Worm (Caenorhabditis elegans) whole organism, L1 larva: ENCODE measurements around the gene clec-150.

Experiments used
- C04F5.9 ChIP-seq: sonication (generic microtip); optimal IDR thresholded peaks from 2 replicates; lab custom pipeline; 2016; ENCODE audit warnings: missing genetic modification characterization, missing compliant biosample characterization
- C34B4.2 ChIP-seq: sonication (generic microtip); optimal IDR thresholded peaks from 2 replicates; lab custom pipeline; 2017; ENCODE audit warnings: mild to moderate bottlenecking, missing genetic modification characterization, missing compliant biosample characterization
- F16B12.6 ChIP-seq: fragments of 150-350 bp; optimal IDR thresholded peaks from 2 replicates; lab custom pipeline; 2014; ENCODE audit warnings: missing biosample characterization, missing genetic modification characterization
- aha-1 ChIP-seq: fragments of 150-350 bp; optimal IDR thresholded peaks from 2 replicates; lab custom pipeline; 2014; ENCODE audit warnings: missing biosample characterization, missing genetic modification characterization
- ama-1 ChIP-seq: fragments of 150-350 bp; optimal IDR thresholded peaks from 2 replicates; lab custom pipeline; 2014
- blmp-1 ChIP-seq: fragments of 150-350 bp; optimal IDR thresholded peaks from 2 replicates; lab custom pipeline; 2014; ENCODE audit warnings: missing biosample characterization, missing genetic modification characterization
- ceh-82 ChIP-seq, 3 experiments: fragments of 150-350 bp in 1 of 3; sonication (generic microtip) in 2 of 3; optimal IDR thresholded peaks; 2 replicates each; lab custom pipeline; 2014 to 2017; ENCODE audit warnings: missing biosample characterization in 3 of 3, missing genetic modification characterization in 3 of 3
- ceh-88 ChIP-seq: fragments of 200-800 bp; sonication (Bioruptor generic); IDR thresholded peaks from 2 replicates; pipeline ENCODE4 v1.3.6; 2022; ENCODE audit warnings: missing genetic modification characterization, missing compliant biosample characterization
- dpl-1 ChIP-seq, 3 experiments: fragments of 150-350 bp in 2 of 3; sonication (generic microtip) in 1 of 3; optimal IDR thresholded peaks; 2 replicates each; lab custom pipeline; 2014 to 2017; ENCODE audit warnings: missing biosample characterization in 3 of 3, missing genetic modification characterization in 3 of 3, missing genetic modification reagents in 3 of 3
- dsc-1 ChIP-seq: sonication (generic microtip); optimal IDR thresholded peaks from 2 replicates; lab custom pipeline; 2016; ENCODE audit warnings: mild to moderate bottlenecking, missing genetic modification characterization, missing compliant biosample characterization
- efl-1 ChIP-seq, 4 experiments: fragments of 150-350 bp; optimal IDR thresholded peaks in 3 of 4; peaks in 1 of 4; 1 replicate in 1 of 4; 2 replicates in 3 of 4; lab custom pipeline; 2014; ENCODE audit warnings: missing biosample characterization in 2 of 4, missing genetic modification characterization in 2 of 4, missing genetic modification reagents in 2 of 4
- efl-3 ChIP-seq: fragments of 200-800 bp; sonication (Bioruptor generic); optimal IDR thresholded peaks from 2 replicates; lab custom pipeline; 2018; ENCODE audit warnings: mild to moderate bottlenecking, missing genetic modification characterization, missing compliant biosample characterization
- egl-27 ChIP-seq, 2 experiments: fragments of 150-350 bp in 1 of 2; sonication (generic microtip); optimal IDR thresholded peaks; 3 replicates each; lab custom pipeline; 2017 to 2018; ENCODE audit warnings: missing biosample characterization in 2 of 2, missing genetic modification characterization in 2 of 2, missing genetic modification reagents in 2 of 2
- elt-2 ChIP-seq: sonication (generic microtip); optimal IDR thresholded peaks from 2 replicates; lab custom pipeline; 2016; ENCODE audit warnings: missing genetic modification characterization, mild to moderate bottlenecking, inconsistent platforms, missing compliant biosample characterization, missing genetic modification reagents
- elt-3 ChIP-seq, 6 experiments: fragments of 150-350 bp in 1 of 6; sonication (generic microtip); optimal IDR thresholded peaks; 2 replicates each; lab custom pipeline; 2017 to 2018; ENCODE audit warnings: missing biosample characterization in 6 of 6, missing genetic modification characterization in 6 of 6, inconsistent platforms in 1 of 6
- fkh-10 ChIP-seq: sonication (generic microtip); optimal IDR thresholded peaks from 2 replicates; lab custom pipeline; 2017; ENCODE audit warnings: missing biosample characterization, missing genetic modification reagents, missing genetic modification characterization
- fkh-4 ChIP-seq: sonication (generic microtip); optimal IDR thresholded peaks from 2 replicates; lab custom pipeline; 2016; ENCODE audit warnings: missing compliant biosample characterization, missing genetic modification characterization, borderline replicate concordance
- hlh-17 ChIP-seq: fragments of 200-800 bp; sonication (Bioruptor generic); optimal IDR thresholded peaks from 2 replicates; lab custom pipeline; 2018; ENCODE audit warnings: missing genetic modification characterization, mild to moderate bottlenecking, missing compliant biosample characterization, moderate library complexity, borderline replicate concordance
- irx-1 ChIP-seq: sonication (generic microtip); optimal IDR thresholded peaks from 2 replicates; lab custom pipeline; 2016; ENCODE audit warnings: missing genetic modification characterization, missing compliant biosample characterization
- lin-14 ChIP-seq: fragments of 200-800 bp; sonication (Bioruptor generic); optimal IDR thresholded peaks from 2 replicates; lab custom pipeline; 2018; ENCODE audit warnings: mild to moderate bottlenecking, missing genetic modification characterization, moderate library complexity, missing compliant biosample characterization
- lin-35 ChIP-seq, 2 experiments: fragments of 150-350 bp; optimal IDR thresholded peaks; 2 replicates each; lab custom pipeline; 2014; ENCODE audit warnings: missing biosample characterization in 2 of 2, missing genetic modification characterization in 2 of 2, missing genetic modification reagents in 2 of 2
- lir-3 ChIP-seq: sonication (generic microtip); optimal IDR thresholded peaks from 2 replicates; lab custom pipeline; 2016; ENCODE audit warnings: mild to moderate bottlenecking, missing genetic modification characterization, moderate library complexity, missing compliant biosample characterization; ENCODE audit not compliant: poor library complexity
- mdl-1 ChIP-seq, 2 experiments: fragments of 150-350 bp; optimal IDR thresholded peaks; 2 replicates each; lab custom pipeline; 2014 to 2017; ENCODE audit warnings: missing biosample characterization in 2 of 2, missing genetic modification characterization in 2 of 2, inconsistent platforms in 1 of 2
- nhr-12 ChIP-seq: sonication (generic microtip); optimal IDR thresholded peaks from 2 replicates; lab custom pipeline; 2017; ENCODE audit warnings: missing biosample characterization, missing genetic modification characterization
- nhr-19 ChIP-seq: fragments of 200-800 bp; sonication (Bioruptor generic); conservative IDR thresholded peaks from 2 replicates; pipeline ENCODE4 v1.3.6; 2022; ENCODE audit warnings: missing genetic modification characterization, missing compliant biosample characterization
- nhr-20 ChIP-seq: sonication (generic microtip); optimal IDR thresholded peaks from 2 replicates; lab custom pipeline; 2016; ENCODE audit warnings: mild to moderate bottlenecking, missing genetic modification characterization, missing compliant biosample characterization
- nhr-237 ChIP-seq: fragments of 150-350 bp; optimal IDR thresholded peaks from 2 replicates; lab custom pipeline; 2014; ENCODE audit warnings: missing biosample characterization, missing genetic modification characterization
- nhr-47 ChIP-seq: sonication (generic microtip); optimal IDR thresholded peaks from 2 replicates; lab custom pipeline; 2016; ENCODE audit warnings: mild to moderate bottlenecking, missing genetic modification characterization, moderate library complexity, missing compliant biosample characterization
- nhr-76 ChIP-seq: sonication (generic microtip); optimal IDR thresholded peaks from 2 replicates; lab custom pipeline; 2017; ENCODE audit warnings: missing biosample characterization, missing genetic modification characterization
- nhr-77 ChIP-seq: fragments of 150-350 bp; optimal IDR thresholded peaks from 2 replicates; lab custom pipeline; 2014; ENCODE audit warnings: missing biosample characterization, missing genetic modification characterization
- nhr-84 ChIP-seq: sonication (generic microtip); optimal IDR thresholded peaks from 2 replicates; lab custom pipeline; 2017; ENCODE audit warnings: missing biosample characterization, missing genetic modification characterization
- nhr-90 ChIP-seq: sonication (generic microtip); optimal IDR thresholded peaks from 2 replicates; lab custom pipeline; 2016; ENCODE audit warnings: mild to moderate bottlenecking, missing genetic modification characterization, missing compliant biosample characterization; ENCODE audit not compliant: poor library complexity
- pag-3 ChIP-seq: sonication (generic microtip); optimal IDR thresholded peaks from 2 replicates; lab custom pipeline; 2017; ENCODE audit warnings: missing genetic modification characterization, mild to moderate bottlenecking, missing compliant biosample characterization, antibody characterized with exemption, borderline replicate concordance; ENCODE audit not compliant: insufficient read depth
- pax-3 ChIP-seq: fragments of 200-800 bp; sonication (Bioruptor generic); optimal IDR thresholded peaks from 2 replicates; lab custom pipeline; 2018; ENCODE audit warnings: mild to moderate bottlenecking, missing genetic modification characterization, moderate library complexity, missing compliant biosample characterization
- pqm-1 ChIP-seq: sonication (generic microtip); optimal IDR thresholded peaks from 3 replicates; lab custom pipeline; 2017; ENCODE audit warnings: missing biosample characterization, missing genetic modification characterization
- snu-23 ChIP-seq: sonication (generic microtip); optimal IDR thresholded peaks from 2 replicates; lab custom pipeline; 2016; ENCODE audit warnings: missing genetic modification characterization, missing compliant biosample characterization
- sox-4 ChIP-seq: sonication (generic microtip); optimal IDR thresholded peaks from 2 replicates; lab custom pipeline; 2016; ENCODE audit warnings: missing genetic modification characterization, missing compliant biosample characterization
- swsn-7 ChIP-seq: sonication (generic microtip); optimal IDR thresholded peaks from 2 replicates; lab custom pipeline; 2016; ENCODE audit warnings: missing genetic modification characterization, missing compliant biosample characterization
- tbx-2 ChIP-seq: sonication (generic microtip); optimal IDR thresholded peaks from 2 replicates; lab custom pipeline; 2016; ENCODE audit warnings: missing genetic modification characterization, missing compliant biosample characterization
- tlp-1 ChIP-seq: fragments of 150-350 bp; optimal IDR thresholded peaks from 2 replicates; lab custom pipeline; 2014; ENCODE audit warnings: missing biosample characterization, missing genetic modification characterization
- unc-130 ChIP-seq: fragments of 150-350 bp; optimal IDR thresholded peaks from 2 replicates; lab custom pipeline; 2017; ENCODE audit warnings: missing biosample characterization, missing genetic modification characterization, inconsistent platforms
- unc-62 ChIP-seq: fragments of 150-350 bp; optimal IDR thresholded peaks from 2 replicates; lab custom pipeline; 2014; ENCODE audit warnings: missing biosample characterization, missing genetic modification reagents, missing genetic modification characterization
- vab-15 ChIP-seq: sonication (generic microtip); optimal IDR thresholded peaks from 2 replicates; lab custom pipeline; 2017; ENCODE audit warnings: missing genotype, mild to moderate bottlenecking, missing genetic modification characterization, missing compliant biosample characterization
- ztf-11 ChIP-seq, 2 experiments: sonication (generic microtip); optimal IDR thresholded peaks; 2 replicates each; lab custom pipeline; 2016 to 2017; ENCODE audit warnings: missing genetic modification characterization in 2 of 2, missing biosample characterization in 1 of 2, missing compliant biosample characterization in 1 of 2

Gene clec-150

DNA sequence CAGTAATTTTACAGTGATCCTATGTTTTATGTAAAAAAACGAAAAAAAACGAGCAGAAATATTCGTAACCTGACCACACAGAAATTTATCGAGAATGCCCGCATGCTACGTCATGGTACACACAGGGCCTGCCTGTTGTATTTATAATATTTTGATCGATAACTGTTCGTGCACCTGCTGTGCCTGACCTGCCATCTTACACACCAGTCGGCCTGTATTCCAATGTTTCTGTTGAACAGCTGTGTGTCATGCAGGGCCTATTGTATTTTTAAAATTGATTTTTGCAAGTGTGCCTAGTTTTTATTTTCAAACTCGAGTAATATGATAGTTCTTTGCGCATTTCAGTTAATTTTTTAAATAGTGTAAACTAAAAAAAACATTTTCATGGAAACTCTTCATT lies 36.2 kb upstream of the clec-150 start:
- TF ChIP-seq C04F5.9 (tag; lab: Kevin White, UChicago) = no peak
- no peak for TF ChIP-seq tlp-1
- no peak for TF ChIP-seq tbx-2
- TF ChIP-seq efl-3 (GFP tag; lab: Kevin White, UChicago) = no peak
- no peak for TF ChIP-seq unc-130 (tag; lab: Kevin White, UChicago)

DNA sequence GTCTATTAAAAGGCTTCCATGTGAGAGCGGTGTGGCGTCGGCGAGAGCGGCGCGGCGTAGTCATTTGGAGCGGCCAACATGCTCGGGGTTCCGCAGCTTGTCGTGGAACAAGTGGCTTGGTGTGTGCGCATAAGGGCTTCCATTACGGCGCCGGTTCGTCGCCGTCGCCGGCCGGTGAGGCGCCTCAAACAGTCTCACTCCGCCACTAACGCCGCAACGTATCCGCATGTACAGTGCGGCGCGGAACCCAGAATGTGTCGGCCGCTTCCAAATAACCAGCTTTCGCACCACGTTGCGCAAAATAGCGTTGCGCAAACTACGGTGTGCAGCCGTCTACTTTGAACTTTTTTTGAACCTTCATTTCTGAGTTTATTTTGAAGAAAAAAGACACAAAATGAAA lies 31.6 kb upstream of the clec-150 start:
- TF ChIP-seq hlh-17 (GFP tag; lab: Kevin White, UChicago) (no peak), pag-3 (tag; lab: Kevin White, UChicago) (no peak)

DNA sequence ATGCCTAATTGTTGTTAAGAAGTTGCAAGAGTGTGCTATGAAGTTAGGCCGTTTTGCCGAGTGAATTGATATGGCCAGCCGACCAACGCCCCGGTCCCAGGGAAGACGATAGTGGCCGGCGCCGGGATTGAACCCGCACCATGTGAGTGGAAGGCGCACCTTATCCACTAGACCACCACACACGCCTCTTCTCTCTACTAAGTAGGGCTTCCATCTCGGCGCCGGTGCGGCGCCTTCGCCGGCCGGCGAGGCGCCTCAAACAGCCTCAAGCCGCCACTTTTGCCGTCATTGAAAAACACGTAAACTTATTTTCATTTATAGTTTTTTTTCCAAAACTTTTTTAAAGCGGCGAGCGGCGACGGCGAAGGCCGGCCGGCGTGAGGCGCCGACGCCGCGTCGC lies 23.6 kb upstream of the clec-150 start:
- TF ChIP-seq sox-4 (tag; lab: Kevin White, UChicago) (no peak), efl-1 (optimal IDR thresholded peaks at IDR 0.05; lab: Kevin White, UChicago) (no peak), efl-1 (GFP tag; optimal IDR thresholded peaks at IDR 0.05 in 1 of 2; lab: Kevin White, UChicago) (peak in 1 of 2 experiments; percentile 23)
- TF ChIP-seq, all 84 proteins: peak for 1

DNA sequence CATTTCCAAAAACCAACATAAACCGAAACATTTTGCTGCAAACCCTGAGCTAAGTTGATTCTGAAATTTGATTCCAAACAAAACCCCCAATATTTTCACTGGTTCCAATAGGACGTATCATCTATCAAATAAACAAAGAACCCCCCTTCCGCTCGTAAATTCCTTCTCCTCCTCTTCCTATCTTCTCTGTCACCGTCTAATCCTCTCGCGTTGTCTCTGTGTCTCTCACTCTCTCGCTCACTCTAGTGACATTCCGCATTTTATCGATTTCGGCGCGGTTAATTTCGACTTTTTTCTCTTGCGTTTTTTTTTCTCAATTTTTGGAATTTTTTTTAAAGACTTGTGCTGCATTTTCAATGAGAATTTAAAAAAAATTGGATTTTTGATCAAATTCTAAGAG lies 20.5 kb upstream of the clec-150 start:
- peak in 2 of 6 experiments; percentile 4 to 47 for TF ChIP-seq elt-3 (tag; optimal IDR thresholded peaks at IDR 0.05; lab: Kevin White, UChicago)
- no peak for TF ChIP-seq unc-62
- TF ChIP-seq pag-3 (tag; lab: Kevin White, UChicago) = no peak
- peak; percentile 62 for TF ChIP-seq snu-23
- TF ChIP-seq mdl-1 (tag; optimal IDR thresholded peaks at IDR 0.05; lab: Kevin White, UChicago) = peak in 1 of 2 experiments; percentile 15
- peak; percentile 23 for TF ChIP-seq tbx-2
- TF ChIP-seq fkh-10 (GFP tag; lab: Kevin White, UChicago) = no peak
- TF ChIP-seq lin-14 = peak; percentile 79
- TF ChIP-seq nhr-20 (tag; lab: Kevin White, UChicago) = peak; percentile 20
- TF ChIP-seq aha-1 (tag; lab: Kevin White, UChicago) = no peak
- TF ChIP-seq efl-3 (GFP tag; lab: Kevin White, UChicago) = no peak
- peak in 1 of 2 experiments; percentile 4 for TF ChIP-seq egl-27 (tag; optimal IDR thresholded peaks at IDR 0.05; lab: Kevin White, UChicago)
- TF ChIP-seq vab-15 = no peak
- peak; percentile 21 for TF ChIP-seq F16B12.6 (tag; lab: Kevin White, UChicago)
- peak; percentile 49 for TF ChIP-seq blmp-1 (tag; lab: Kevin White, UChicago)
- no peak for TF ChIP-seq nhr-237 (tag; lab: Kevin White, UChicago)
- no peak for TF ChIP-seq pqm-1 (tag; lab: Kevin White, UChicago)
- no peak for TF ChIP-seq nhr-76 (tag; lab: Kevin White, UChicago)
- TF ChIP-seq lir-3 (tag; lab: Kevin White, UChicago) = no peak
- TF ChIP-seq dpl-1 (GFP tag; optimal IDR thresholded peaks at IDR 0.05; lab: Kevin White, UChicago) = peak; percentile 0 to 3 (median 2)
- no peak for TF ChIP-seq elt-2 (tag; lab: Kevin White, UChicago)
- no peak for TF ChIP-seq nhr-47 (tag; lab: Kevin White, UChicago)
- no peak for TF ChIP-seq nhr-84 (tag; lab: Kevin White, UChicago)
- TF ChIP-seq hlh-17 (GFP tag; lab: Kevin White, UChicago) = no peak
- peak; percentile 7 for TF ChIP-seq dsc-1
- peak; percentile 58 to 62 for TF ChIP-seq efl-1 (optimal IDR thresholded peaks at IDR 0.05; lab: Kevin White, UChicago)
- TF ChIP-seq efl-1 (GFP tag; optimal IDR thresholded peaks at IDR 0.05 in 1 of 2; lab: Kevin White, UChicago) = peak; percentile 40 to 50
- no peak for TF ChIP-seq fkh-4
- peak; percentile 27 for TF ChIP-seq irx-1 (tag; lab: Kevin White, UChicago)
- no peak for TF ChIP-seq pax-3
- no peak for TF ChIP-seq nhr-77 (tag; lab: Kevin White, UChicago)
- no peak for TF ChIP-seq ztf-11 (tag; optimal IDR thresholded peaks at IDR 0.05; lab: Kevin White, UChicago)
- TF ChIP-seq nhr-19 = peak; percentile 11; the same call in 1 of the 2 replicates
- no peak for TF ChIP-seq nhr-90
- TF ChIP-seq swsn-7 (tag; lab: Kevin White, UChicago) = peak; percentile 26
- TF ChIP-seq tlp-1 = no peak
- no peak for TF ChIP-seq C34B4.2 (tag; lab: Kevin White, UChicago)
- no peak for TF ChIP-seq nhr-12 (tag; lab: Kevin White, UChicago)
- peak; percentile 19 to 61 for TF ChIP-seq lin-35 (GFP tag; optimal IDR thresholded peaks at IDR 0.05; lab: Kevin White, UChicago)
- no peak for TF ChIP-seq ceh-88 (GFP tag; lab: Robert Waterston, UW)
- TF ChIP-seq ama-1 = no peak
- TF ChIP-seq ceh-82 (tag; optimal IDR thresholded peaks at IDR 0.05; lab: Kevin White, UChicago) = peak; percentile 13 to 68 (median 40)
